Fruit fly (Drosophila melanogaster) whole organism, adult: ENCODE results near the gene CG14882.

Source experiments
- CG1620 ChIP-seq: fragments of 200-800 bp; sonication (Bioruptor generic); optimal IDR thresholded peaks from 2 replicates; lab custom pipeline; 2016; ENCODE audit warnings: missing biosample characterization, missing genetic modification characterization
- CG33017 ChIP-seq: fragments of 200-800 bp; sonication (Bioruptor generic); optimal IDR thresholded peaks from 2 replicates; lab custom pipeline; 2018; ENCODE audit warnings: missing biosample characterization, mild to moderate bottlenecking, missing genetic modification characterization, moderate library complexity
- CG5204 ChIP-seq: fragments of 200-800 bp; sonication (Bioruptor generic); optimal IDR thresholded peaks from 2 replicates; lab custom pipeline; 2016; ENCODE audit warnings: missing biosample characterization, missing genetic modification characterization
- CG7045 ChIP-seq: fragments of 200-800 bp; sonication (Bioruptor generic); optimal IDR thresholded peaks from 2 replicates; lab custom pipeline; 2017; ENCODE audit warnings: missing biosample characterization, mild to moderate bottlenecking, missing genetic modification characterization
- CG7101 ChIP-seq: fragments of 200-800 bp; sonication (Bioruptor generic); optimal IDR thresholded peaks from 2 replicates; lab custom pipeline; 2018; ENCODE audit warnings: missing biosample characterization, mild to moderate bottlenecking, missing genetic modification characterization, moderate library complexity
- Clk ChIP-seq: fragments of 200-800 bp; sonication (Bioruptor generic); optimal IDR thresholded peaks from 2 replicates; lab custom pipeline; 2017; ENCODE audit warnings: missing biosample characterization, missing genetic modification characterization
- Crg-1 ChIP-seq: fragments of 200-800 bp; sonication (Bioruptor generic); optimal IDR thresholded peaks from 2 replicates; lab custom pipeline; 2016; ENCODE audit warnings: missing biosample characterization, missing genetic modification characterization
- Mnt ChIP-seq: fragments of 200-800 bp; sonication (Bioruptor generic); optimal IDR thresholded peaks from 2 replicates; lab custom pipeline; 2016; ENCODE audit warnings: missing biosample characterization, mild to moderate bottlenecking, missing genetic modification characterization
- cic ChIP-seq: fragments of 200-800 bp; sonication (Bioruptor generic); optimal IDR thresholded peaks from 2 replicates; lab custom pipeline; 2017; ENCODE audit warnings: missing biosample characterization, mild to moderate bottlenecking, missing genetic modification characterization, moderate library complexity
- cnc ChIP-seq, 2 experiments: fragments of >200 bp; optimal IDR thresholded peaks; 2 replicates each; lab custom pipeline; 2017
- ovo ChIP-seq: fragments of 200-800 bp; sonication (Bioruptor generic); optimal IDR thresholded peaks from 2 replicates; lab custom pipeline; 2016; ENCODE audit warnings: missing biosample characterization, missing genetic modification characterization
- tj ChIP-seq: fragments of 200-800 bp; sonication (Bioruptor generic); optimal IDR thresholded peaks from 3 replicates; lab custom pipeline; 2017; ENCODE audit warnings: missing biosample characterization, mild to moderate bottlenecking, missing genetic modification characterization, moderate library complexity
- toe ChIP-seq: fragments of 200-800 bp; sonication (Bioruptor generic); optimal IDR thresholded peaks from 2 replicates; lab custom pipeline; 2016; ENCODE audit warnings: missing biosample characterization, missing genetic modification characterization

DNA sequence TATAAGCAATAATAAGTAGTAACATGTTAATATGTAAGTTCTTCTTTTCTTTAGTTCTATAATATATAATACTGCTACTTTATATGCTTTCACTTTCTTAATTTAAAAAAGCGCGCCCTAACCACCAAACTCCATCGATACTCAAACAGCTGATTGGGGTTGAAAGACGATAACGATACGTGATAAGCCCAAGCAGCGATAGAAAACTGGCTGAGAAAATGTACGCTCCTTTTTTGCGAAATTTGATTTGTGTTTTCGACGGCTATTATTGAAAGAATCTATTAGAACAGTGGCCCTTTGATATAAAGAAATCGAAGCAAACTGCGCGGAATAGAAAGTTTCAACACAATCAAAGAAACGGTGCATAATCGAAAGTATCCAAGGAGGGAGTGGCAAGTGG lies 12.9 kb downstream of the CG14882 start, which contains the start of gene CG14883:
- TF ChIP-seq ovo (GFP tag; lab: Kevin White, UChicago) (no peak), Mnt (GFP tag; lab: Kevin White, UChicago) (no peak), Clk (GFP tag; lab: Kevin White, UChicago) (no peak), toe (no peak), CG5204 (GFP tag; lab: Kevin White, UChicago) (no peak), CG7045 (GFP tag; lab: Kevin White, UChicago) (no peak), cnc (optimal IDR thresholded peaks at IDR 0.05; lab: Kevin White, UChicago) (no peak), CG7101 (tag; lab: Kevin White, UChicago) (no peak), CG33017 (tag; lab: Kevin White, UChicago) (no peak), tj (GFP tag; lab: Kevin White, UChicago) (no peak), cic (no peak), CG1620 (GFP tag; lab: Kevin White, UChicago) (no peak), Crg-1 (GFP tag; lab: Kevin White, UChicago) (no peak)
